Fruit fly (Drosophila melanogaster): ENCODE results near the gene COX5BL.

The COX5BL gene

dm6 chr2L:6559131-6559530 lies at the start of gene COX5BL:
TSS of gene COX5BL (plus strand) at chr2L:6559431.
- TF ChIP-seq sob (GFP tag; IDR thresholded peaks at IDR 0.05) (no peak), C15 (GFP tag; IDR thresholded peaks at IDR 0.05) (no peak), CG17802 (tag; optimal IDR thresholded peaks at IDR 0.05) (no peak), CG15269 (tag; optimal IDR thresholded peaks at IDR 0.05) (no peak), onecut (GFP tag; IDR thresholded peaks at IDR 0.05) (no peak), HmgD (GFP tag; optimal IDR thresholded peaks at IDR 0.05) (no peak), sisA (GFP tag; IDR thresholded peaks at IDR 0.05) (no peak), D19B (GFP tag; optimal IDR thresholded peaks at IDR 0.05) (no peak), psq (GFP tag; optimal IDR thresholded peaks at IDR 0.05) (no peak), NC2α (GFP tag; optimal IDR thresholded peaks at IDR 0.05) (no peak), Dip2 (GFP tag; IDR thresholded peaks at IDR 0.05) (no peak)

DNA sequence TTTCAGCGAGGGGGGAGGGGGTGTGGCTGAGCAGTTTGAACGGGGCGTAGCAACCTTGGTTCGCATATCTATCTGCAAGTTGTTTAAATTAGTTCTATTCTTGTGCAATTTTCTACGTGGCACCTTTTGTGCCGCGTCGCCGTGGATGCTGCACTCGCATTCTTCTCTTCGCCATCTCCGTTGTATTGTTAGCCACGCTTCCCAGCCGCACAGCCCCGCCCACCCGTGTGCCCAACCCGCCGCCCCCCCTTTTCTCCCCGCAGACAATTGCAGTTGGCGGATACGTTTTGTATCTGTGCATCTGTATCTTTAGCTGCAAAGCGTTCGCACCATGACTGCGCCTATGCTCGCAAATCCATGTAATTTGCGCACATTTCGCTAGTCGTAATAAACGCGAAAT lies 45.3 kb upstream of the COX5BL start:
- TF ChIP-seq pita (GFP tag; optimal IDR thresholded peaks at IDR 0.05): no peak
- TF ChIP-seq CG11696 (GFP tag; IDR thresholded peaks at IDR 0.05): 0 out of 2 replicates have a peak, but pooled peaks have one; percentile 36
- TF ChIP-seq slbo (GFP tag; IDR thresholded peaks at IDR 0.05): 0 out of 2 replicates have a peak, but pooled peaks have one; percentile 5
- TF ChIP-seq Drgx (GFP tag; IDR thresholded peaks at IDR 0.05): peak; percentile 26; the same call in 1 of the 2 replicates
- peak; percentile 26; the same call in 1 of the 2 replicates for TF ChIP-seq crol (GFP tag; IDR thresholded peaks at IDR 0.05)
- TF ChIP-seq Nf-YA (GFP tag; IDR thresholded peaks at IDR 0.05): no peak

DNA sequence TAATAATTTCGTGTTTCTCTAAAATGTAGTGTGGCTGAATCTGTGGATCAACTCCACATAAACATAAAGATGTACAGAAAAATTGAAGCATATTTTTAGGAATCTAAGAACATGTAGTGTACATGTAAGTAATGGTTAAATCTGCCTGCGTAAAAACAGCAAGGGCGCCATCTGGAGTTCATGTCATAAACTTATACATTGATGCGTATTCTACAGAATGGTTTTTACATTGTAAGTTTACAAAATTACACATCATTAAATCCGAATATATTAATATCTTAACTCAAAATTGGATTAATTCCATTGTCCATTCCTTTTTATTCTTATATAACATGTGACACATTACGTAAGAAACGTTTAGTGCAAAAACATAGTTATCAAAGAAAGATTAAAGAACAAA lies 32.2 kb upstream of the COX5BL start:
- TF ChIP-seq Gsc (GFP tag; IDR thresholded peaks at IDR 0.05) (no peak), Sox100B (GFP tag; optimal IDR thresholded peaks at IDR 0.05) (no peak), row (GFP tag; IDR thresholded peaks at IDR 0.05) (no peak), Rfx (GFP tag; IDR thresholded peaks at IDR 0.05) (peak; percentile 31; the same call in 1 of the 2 replicates), CG12659 (GFP tag; optimal IDR thresholded peaks at IDR 0.05) (no peak), chinmo (GFP tag; IDR thresholded peaks at IDR 0.05; ENCODE audit: partially characterized antibody) (no peak), ap (GFP tag; IDR thresholded peaks at IDR 0.05) (no peak), CG42726 (GFP tag; IDR thresholded peaks at IDR 0.05; ENCODE audit: partially characterized antibody) (peak; percentile 82), zf30C (GFP tag; optimal IDR thresholded peaks at IDR 0.05) (no peak), run (tag; optimal IDR thresholded peaks at IDR 0.05) (no peak), Dek (tag; optimal IDR thresholded peaks at IDR 0.05) (no peak), gcm2 (GFP tag; optimal IDR thresholded peaks at IDR 0.05) (no peak), NC2α (GFP tag; optimal IDR thresholded peaks at IDR 0.05) (no peak), CG8290 (GFP tag; optimal IDR thresholded peaks at IDR 0.05) (peak; percentile 37), CG8290 (tag; optimal IDR thresholded peaks at IDR 0.05) (no peak), CG12769 (tag; optimal IDR thresholded peaks at IDR 0.05) (no peak), stwl (tag; optimal IDR thresholded peaks at IDR 0.05) (peak; percentile 78), Sry-δ (GFP tag; optimal IDR thresholded peaks at IDR 0.05) (no peak), Nf-YC (tag; optimal IDR thresholded peaks at IDR 0.05) (peak; percentile 0), CG9797 (GFP tag; optimal IDR thresholded peaks at IDR 0.05) (no peak), Fer2 (tag; optimal IDR thresholded peaks at IDR 0.05) (no peak), tio (GFP tag; optimal IDR thresholded peaks at IDR 0.05) (no peak), vvl (GFP tag; IDR thresholded peaks at IDR 0.05) (peak; percentile 89), Dip2 (GFP tag; IDR thresholded peaks at IDR 0.05) (peak; percentile 95), Oaz (GFP tag; IDR thresholded peaks at IDR 0.05) (no peak), CG11398 (GFP tag; optimal IDR thresholded peaks at IDR 0.05) (no peak), CG6683 (GFP tag; optimal IDR thresholded peaks at IDR 0.05) (no peak), CG13775 (GFP tag; optimal IDR thresholded peaks at IDR 0.05) (no peak), ato (GFP tag; IDR thresholded peaks at IDR 0.05; ENCODE audit: partially characterized antibody) (no peak), CG16779 (GFP tag; IDR thresholded peaks at IDR 0.05) (no peak), disco-r (GFP tag; optimal IDR thresholded peaks at IDR 0.05) (no peak), Nf-YB (GFP tag; optimal IDR thresholded peaks at IDR 0.05) (no peak), Hand (GFP tag; optimal IDR thresholded peaks at IDR 0.05) (no peak), Fer1 (GFP tag; optimal IDR thresholded peaks at IDR 0.05) (peak; percentile 4), CG4328 (GFP tag; optimal IDR thresholded peaks at IDR 0.05) (no peak)
